Worm (Caenorhabditis elegans) whole organism, L2 larva: Measurements from ENCODE around the gene F11C1.1.
A peak's percentile ranks its signal among the peaks of the same experiment; 100 is the strongest.

Experiments
- C34F6.9 ChIP-seq: fragments of 150-350 bp; optimal IDR thresholded peaks from 2 replicates; lab custom pipeline; 2014; ENCODE audit warnings: missing biosample characterization, missing genetic modification characterization
- Y55F3AM.14 ChIP-seq: fragments of 200-800 bp; sonication (Bioruptor generic); optimal IDR thresholded peaks from 2 replicates; lab custom pipeline; 2018; ENCODE audit warnings: mild to moderate bottlenecking, missing genetic modification characterization, missing compliant biosample characterization
- ZK546.5 ChIP-seq: sonication (generic microtip); optimal IDR thresholded peaks from 2 replicates; lab custom pipeline; 2017; ENCODE audit warnings: missing biosample characterization, missing genetic modification characterization
- alr-1 ChIP-seq: fragments of 150-350 bp; optimal IDR thresholded peaks from 2 replicates; lab custom pipeline; 2014; ENCODE audit warnings: missing biosample characterization, missing genetic modification characterization
- blmp-1 ChIP-seq: sonication (generic microtip); optimal IDR thresholded peaks from 2 replicates; lab custom pipeline; 2017; ENCODE audit warnings: missing genetic modification characterization, mild to moderate bottlenecking, missing compliant biosample characterization, antibody characterized with exemption, moderate library complexity; ENCODE audit not compliant: insufficient read depth
- ceh-16 ChIP-seq: fragments of 150-350 bp; optimal IDR thresholded peaks from 2 replicates; lab custom pipeline; 2014; ENCODE audit warnings: missing biosample characterization, missing genetic modification characterization
- ceh-82 ChIP-seq: fragments of 150-350 bp; optimal IDR thresholded peaks from 2 replicates; lab custom pipeline; 2014; ENCODE audit warnings: missing biosample characterization, missing genetic modification characterization
- dmd-4 ChIP-seq: sonication (generic microtip); optimal IDR thresholded peaks from 2 replicates; lab custom pipeline; 2017; ENCODE audit warnings: missing biosample characterization, missing genetic modification characterization
- egl-27 ChIP-seq: sonication (generic microtip); optimal IDR thresholded peaks from 3 replicates; lab custom pipeline; 2017; ENCODE audit warnings: missing biosample characterization, missing genetic modification reagents, missing genetic modification characterization
- elt-3 ChIP-seq: sonication (generic microtip); optimal IDR thresholded peaks from 2 replicates; lab custom pipeline; 2017; ENCODE audit warnings: missing biosample characterization, missing genetic modification characterization
- fos-1 ChIP-seq: fragments of 150-350 bp; optimal IDR thresholded peaks from 2 replicates; lab custom pipeline; 2014; ENCODE audit warnings: missing biosample characterization, missing genetic modification characterization
- gmeb-1 ChIP-seq: fragments of 150-350 bp; optimal IDR thresholded peaks from 2 replicates; lab custom pipeline; 2014; ENCODE audit warnings: missing biosample characterization, missing genetic modification characterization
- lin-11 ChIP-seq: fragments of 150-350 bp; sonication (generic microtip); optimal IDR thresholded peaks from 2 replicates; lab custom pipeline; 2014; ENCODE audit warnings: missing biosample characterization, missing genetic modification characterization, inconsistent platforms, mixed read lengths
- lsy-2 ChIP-seq, 2 experiments: fragments of 150-350 bp in 1 of 2; sonication (generic microtip) in 1 of 2; optimal IDR thresholded peaks; 2 replicates each; lab custom pipeline; 2014 to 2017; ENCODE audit warnings: missing biosample characterization in 2 of 2, missing genetic modification characterization in 2 of 2
- mab-5 ChIP-seq: fragments of 150-350 bp; optimal IDR thresholded peaks from 2 replicates; lab custom pipeline; 2014; ENCODE audit warnings: missing biosample characterization, missing genetic modification characterization
- nhr-11 ChIP-seq: fragments of 150-350 bp; optimal IDR thresholded peaks from 2 replicates; lab custom pipeline; 2014; ENCODE audit warnings: missing biosample characterization, missing genetic modification characterization
- nhr-12 ChIP-seq: fragments of 150-350 bp; optimal IDR thresholded peaks from 2 replicates; lab custom pipeline; 2014; ENCODE audit warnings: missing biosample characterization, missing genetic modification characterization
- nhr-129 ChIP-seq: fragments of 150-350 bp; optimal IDR thresholded peaks from 2 replicates; lab custom pipeline; 2014; ENCODE audit warnings: missing biosample characterization, missing genetic modification characterization
- nhr-21 ChIP-seq: fragments of 150-350 bp; optimal IDR thresholded peaks from 2 replicates; lab custom pipeline; 2014; ENCODE audit warnings: missing biosample characterization, missing genetic modification characterization
- nhr-23 ChIP-seq: fragments of 150-350 bp; optimal IDR thresholded peaks from 2 replicates; lab custom pipeline; 2014; ENCODE audit warnings: missing biosample characterization, missing genetic modification reagents, missing genetic modification characterization
- nhr-25 ChIP-seq: fragments of 150-350 bp; sonication (generic microtip); optimal IDR thresholded peaks from 3 replicates; lab custom pipeline; 2014; ENCODE audit warnings: missing biosample characterization, missing genetic modification characterization
- nhr-77 ChIP-seq: fragments of 150-350 bp; optimal IDR thresholded peaks from 2 replicates; lab custom pipeline; 2014; ENCODE audit warnings: missing biosample characterization, missing genetic modification characterization
- peb-1 ChIP-seq: fragments of 150-350 bp; optimal IDR thresholded peaks from 2 replicates; lab custom pipeline; 2014; ENCODE audit warnings: missing biosample characterization, missing genetic modification characterization
- skn-1 ChIP-seq: sonication (generic microtip); optimal IDR thresholded peaks from 2 replicates; lab custom pipeline; 2017; ENCODE audit warnings: missing biosample characterization, missing genetic modification characterization
- sma-3 ChIP-seq: sonication (generic microtip); optimal IDR thresholded peaks from 2 replicates; lab custom pipeline; 2016; ENCODE audit warnings: missing genetic modification reagents, missing genetic modification characterization, missing compliant biosample characterization
- sma-9 ChIP-seq, 2 experiments: fragments of 150-350 bp in 1 of 2; sonication (generic microtip) in 1 of 2; optimal IDR thresholded peaks; 2 replicates each; lab custom pipeline; 2014 to 2016; ENCODE audit warnings: missing genetic modification characterization in 2 of 2, mild to moderate bottlenecking in 1 of 2, missing biosample characterization in 1 of 2, missing compliant biosample characterization in 1 of 2, missing genetic modification reagents in 1 of 2, moderate library complexity in 1 of 2
- snpc-4 ChIP-seq: fragments of 150-350 bp; optimal IDR thresholded peaks from 2 replicates; lab custom pipeline; 2014; ENCODE audit warnings: missing biosample characterization, missing genetic modification characterization
- unc-39 ChIP-seq: fragments of 150-350 bp; optimal IDR thresholded peaks from 2 replicates; lab custom pipeline; 2014; ENCODE audit warnings: missing biosample characterization, missing genetic modification characterization
- zag-1 ChIP-seq: fragments of 150-350 bp; optimal IDR thresholded peaks from 2 replicates; lab custom pipeline; 2014; ENCODE audit warnings: missing biosample characterization, missing genetic modification characterization
- ztf-1 ChIP-seq: fragments of 200-800 bp; sonication (Bioruptor generic); conservative IDR thresholded peaks from 2 replicates; pipeline ENCODE4 v1.3.6; 2022; ENCODE audit warnings: missing genetic modification characterization, missing compliant biosample characterization

Gene F11C1.1

ce11 chrX:13008895-13009294 is 18.5 kb upstream of the F11C1.1 start:
- peak; percentile 99 for TF ChIP-seq nhr-25 (tag; lab: Kevin White, UChicago)
- peak; percentile 41 for TF ChIP-seq ceh-16 (tag; lab: Kevin White, UChicago)
- TF ChIP-seq blmp-1 (tag; lab: Kevin White, UChicago) = peak; percentile 99
- TF ChIP-seq nhr-129 (tag; lab: Kevin White, UChicago) = no peak
- TF ChIP-seq peb-1 = no peak
- TF ChIP-seq ceh-82 (tag; lab: Kevin White, UChicago) = no peak
- TF ChIP-seq sma-9 (GFP tag; optimal IDR thresholded peaks at IDR 0.05; lab: Kevin White, UChicago) = peak; percentile 69
- TF ChIP-seq sma-9 (tag; optimal IDR thresholded peaks at IDR 0.05; lab: Kevin White, UChicago) = no peak
- no peak for TF ChIP-seq nhr-11 (tag; lab: Kevin White, UChicago)
- TF ChIP-seq, all 48 proteins: peak for 4

ce11 chrX:13007857-13008813 is 17.8 kb upstream of the F11C1.1 start, which contains the start of gene nhr-25:
Gene nhr-25, plus strand, starts transcription at chrX:13008493.
- TF ChIP-seq sma-3 (GFP tag; lab: Kevin White, UChicago) (peak; percentile 78), nhr-21 (peak; percentile 57), nhr-12 (tag; lab: Kevin White, UChicago) (no peak), lsy-2 (tag; optimal IDR thresholded peaks at IDR 0.05; lab: Kevin White, UChicago) (peak in 1 of 2 experiments; percentile 7), ceh-82 (tag; lab: Kevin White, UChicago) (no peak), fos-1 (peak; percentile 35), dmd-4 (tag; lab: Kevin White, UChicago) (no peak), sma-9 (GFP tag; optimal IDR thresholded peaks at IDR 0.05; lab: Kevin White, UChicago) (peak; percentile 23), sma-9 (tag; optimal IDR thresholded peaks at IDR 0.05; lab: Kevin White, UChicago) (no peak), blmp-1 (tag; lab: Kevin White, UChicago) (peak; percentile 94), lin-11 (tag; lab: Kevin White, UChicago) (no peak), nhr-25 (tag; lab: Kevin White, UChicago) (peak; percentile 96), C34F6.9 (tag; lab: Kevin White, UChicago) (no peak), unc-39 (tag; lab: Kevin White, UChicago) (no peak), egl-27 (peak; percentile 23), elt-3 (no peak), zag-1 (tag; lab: Kevin White, UChicago) (no peak)

ce11 chrX:13006734-13007133 is 16.4 kb upstream of the F11C1.1 start:
- TF ChIP-seq nhr-25 (tag; lab: Kevin White, UChicago) (no peak), ZK546.5 (tag; lab: Kevin White, UChicago) (no peak), peb-1 (no peak), ztf-1 (GFP tag; lab: Robert Waterston, UW) (no peak), snpc-4 (tag; lab: Kevin White, UChicago) (no peak), nhr-129 (tag; lab: Kevin White, UChicago) (no peak), nhr-12 (tag; lab: Kevin White, UChicago) (no peak), mab-5 (tag; lab: Kevin White, UChicago) (no peak), nhr-77 (tag; lab: Kevin White, UChicago) (no peak), elt-3 (no peak), ceh-82 (tag; lab: Kevin White, UChicago) (no peak), dmd-4 (tag; lab: Kevin White, UChicago) (no peak), sma-9 (GFP tag; optimal IDR thresholded peaks at IDR 0.05; lab: Kevin White, UChicago) (no peak), sma-9 (tag; optimal IDR thresholded peaks at IDR 0.05; lab: Kevin White, UChicago) (no peak), lin-11 (tag; lab: Kevin White, UChicago) (no peak), alr-1 (tag; lab: Kevin White, UChicago) (no peak), blmp-1 (tag; lab: Kevin White, UChicago) (no peak), gmeb-1 (no peak), zag-1 (tag; lab: Kevin White, UChicago) (no peak), lsy-2 (tag; optimal IDR thresholded peaks at IDR 0.05; lab: Kevin White, UChicago) (no peak)

ce11 chrX:13006328-13006727 is 15.9 kb upstream of the F11C1.1 start:
- TF ChIP-seq Y55F3AM.14 (GFP tag; lab: Kevin White, UChicago) (no peak), nhr-25 (tag; lab: Kevin White, UChicago) (peak; percentile 24), zag-1 (tag; lab: Kevin White, UChicago) (no peak)

ce11 chrX:13005730-13006129 is 15.4 kb upstream of the F11C1.1 start:
- TF ChIP-seq nhr-25 (tag; lab: Kevin White, UChicago) (peak; percentile 64), ceh-16 (tag; lab: Kevin White, UChicago) (no peak), skn-1 (no peak), blmp-1 (tag; lab: Kevin White, UChicago) (peak; percentile 16), nhr-11 (tag; lab: Kevin White, UChicago) (no peak), nhr-23 (no peak)
- TF ChIP-seq, all 48 proteins: peak for 2
